Worm (Caenorhabditis elegans) whole organism, late embryonic: ENCODE data around the gene T26E4.18.

Experiments used
- K02D7.2 ChIP-seq: sonication (generic microtip); optimal IDR thresholded peaks from 2 replicates; lab custom pipeline; 2017; ENCODE audit warnings: mild to moderate bottlenecking, missing genetic modification characterization, missing compliant biosample characterization
- Y22D7AL.16 ChIP-seq: sonication (generic microtip); optimal IDR thresholded peaks from 2 replicates; lab custom pipeline; 2016; ENCODE audit warnings: missing genetic modification characterization, missing compliant biosample characterization
- ceh-18 ChIP-seq: sonication (generic microtip); optimal IDR thresholded peaks from 2 replicates; lab custom pipeline; 2016; ENCODE audit warnings: missing genetic modification characterization, missing compliant biosample characterization
- ceh-19 ChIP-seq: fragments of 200-800 bp; sonication (Bioruptor generic); optimal IDR thresholded peaks from 2 replicates; lab custom pipeline; 2018; ENCODE audit warnings: mild to moderate bottlenecking, missing genetic modification characterization, missing compliant biosample characterization
- ceh-24 ChIP-seq: sonication (generic microtip); optimal IDR thresholded peaks from 2 replicates; lab custom pipeline; 2016; ENCODE audit warnings: mild to moderate bottlenecking, missing genetic modification characterization, missing compliant biosample characterization
- ceh-30 ChIP-seq: fragments of 150-350 bp; optimal IDR thresholded peaks from 2 replicates; lab custom pipeline; 2014; ENCODE audit warnings: missing biosample characterization, missing genetic modification characterization
- ceh-34 ChIP-seq: sonication (generic microtip); optimal IDR thresholded peaks from 2 replicates; lab custom pipeline; 2016; ENCODE audit warnings: mild to moderate bottlenecking, missing genetic modification characterization, missing compliant biosample characterization
- ceh-45 ChIP-seq: fragments of 200-800 bp; sonication (Bioruptor generic); IDR thresholded peaks from 2 replicates; pipeline ENCODE4 v1.3.6; 2022; ENCODE audit warnings: missing genetic modification reagents, missing genetic modification characterization, missing compliant biosample characterization
- ceh-9 ChIP-seq: sonication (generic microtip); optimal IDR thresholded peaks from 2 replicates; lab custom pipeline; 2016; ENCODE audit warnings: mild to moderate bottlenecking, missing genetic modification characterization, inconsistent platforms, missing compliant biosample characterization
- che-1 ChIP-seq: sonication (generic microtip); optimal IDR thresholded peaks from 2 replicates; lab custom pipeline; 2016; ENCODE audit warnings: mild to moderate bottlenecking, missing genetic modification characterization, missing compliant biosample characterization
- dve-1 ChIP-seq: sonication (generic microtip); optimal IDR thresholded peaks from 2 replicates; lab custom pipeline; 2017; ENCODE audit warnings: antibody characterized with exemption, mild to moderate bottlenecking, missing genetic modification characterization, missing compliant biosample characterization
- elt-2 ChIP-seq: sonication (generic microtip); optimal IDR thresholded peaks from 2 replicates; lab custom pipeline; 2016; ENCODE audit warnings: missing genetic modification reagents, missing genetic modification characterization, missing compliant biosample characterization
- ets-4 ChIP-seq: sonication (generic microtip); optimal IDR thresholded peaks from 2 replicates; lab custom pipeline; 2016; ENCODE audit warnings: missing genetic modification characterization, missing compliant biosample characterization
- eyg-1 ChIP-seq: sonication (generic microtip); optimal IDR thresholded peaks from 2 replicates; lab custom pipeline; 2016; ENCODE audit warnings: missing genotype, missing genetic modification characterization, missing compliant biosample characterization
- fax-1 ChIP-seq: sonication (generic microtip); optimal IDR thresholded peaks from 2 replicates; lab custom pipeline; 2016; ENCODE audit warnings: missing genotype, missing genetic modification characterization, missing compliant biosample characterization
- fkh-6 ChIP-seq: sonication (generic microtip); optimal IDR thresholded peaks from 2 replicates; lab custom pipeline; 2016; ENCODE audit warnings: missing genetic modification characterization, missing compliant biosample characterization
- gmeb-2 ChIP-seq: sonication (generic microtip); optimal IDR thresholded peaks from 2 replicates; lab custom pipeline; 2016; ENCODE audit warnings: missing genetic modification characterization, inconsistent platforms, missing compliant biosample characterization
- hlh-30 ChIP-seq: sonication (generic microtip); optimal IDR thresholded peaks from 2 replicates; lab custom pipeline; 2017; ENCODE audit warnings: antibody characterized with exemption, missing genetic modification characterization, missing compliant biosample characterization; ENCODE audit not compliant: insufficient read depth
- hlh-8 ChIP-seq: sonication (generic microtip); optimal IDR thresholded peaks from 2 replicates; lab custom pipeline; 2016; ENCODE audit warnings: missing genotype, missing genetic modification characterization, missing compliant biosample characterization
- lin-11 ChIP-seq: fragments of 200-800 bp; sonication (Bioruptor generic); optimal IDR thresholded peaks from 2 replicates; lab custom pipeline; 2018; ENCODE audit warnings: mild to moderate bottlenecking, missing genetic modification characterization, missing compliant biosample characterization
- madf-2 ChIP-seq: sonication (generic microtip); optimal IDR thresholded peaks from 2 replicates; lab custom pipeline; 2017; ENCODE audit warnings: missing genetic modification characterization, missing compliant biosample characterization
- mec-3 ChIP-seq: sonication (generic microtip); optimal IDR thresholded peaks from 2 replicates; lab custom pipeline; 2016; ENCODE audit warnings: borderline replicate concordance, missing genetic modification characterization, missing compliant biosample characterization
- nfya-1 ChIP-seq: sonication (generic microtip); optimal IDR thresholded peaks from 2 replicates; lab custom pipeline; 2017; ENCODE audit warnings: missing genetic modification characterization, mild to moderate bottlenecking, missing compliant biosample characterization, antibody characterized with exemption, moderate library complexity
- nhr-11 ChIP-seq: fragments of 150-350 bp; optimal IDR thresholded peaks from 2 replicates; lab custom pipeline; 2014; ENCODE audit warnings: missing biosample characterization, missing genetic modification characterization
- odd-2 ChIP-seq: sonication (generic microtip); optimal IDR thresholded peaks from 2 replicates; lab custom pipeline; 2017; ENCODE audit warnings: antibody characterized with exemption, mild to moderate bottlenecking, missing genetic modification characterization, missing compliant biosample characterization
- pag-3 ChIP-seq: sonication (generic microtip); optimal IDR thresholded peaks from 2 replicates; lab custom pipeline; 2016; ENCODE audit warnings: missing compliant biosample characterization, missing genetic modification characterization, borderline replicate concordance
- pat-9 ChIP-seq: fragments of 200-800 bp; sonication (Bioruptor generic); optimal IDR thresholded peaks from 2 replicates; lab custom pipeline; 2018; ENCODE audit warnings: mild to moderate bottlenecking, missing genetic modification characterization, moderate library complexity, missing compliant biosample characterization
- pha-4 ChIP-seq: fragments of 150-350 bp; optimal IDR thresholded peaks from 2 replicates; lab custom pipeline; 2018; ENCODE audit warnings: missing biosample characterization, missing genetic modification reagents, missing genetic modification characterization
- pros-1 ChIP-seq: fragments of 150-350 bp; optimal IDR thresholded peaks from 2 replicates; lab custom pipeline; 2014; ENCODE audit warnings: missing biosample characterization, missing genetic modification reagents, missing genetic modification characterization
- tbx-2 ChIP-seq: sonication (generic microtip); optimal IDR thresholded peaks from 2 replicates; lab custom pipeline; 2016; ENCODE audit warnings: missing genetic modification characterization, missing compliant biosample characterization
- ttx-3 ChIP-seq: sonication (generic microtip); optimal IDR thresholded peaks from 2 replicates; lab custom pipeline; 2016; ENCODE audit warnings: missing genetic modification reagents, missing genetic modification characterization, missing compliant biosample characterization
- unc-3 ChIP-seq, 2 experiments: fragments of 200-800 bp in 1 of 2; sonication (Bioruptor generic) in 1 of 2; sonication (generic microtip) in 1 of 2; conservative IDR thresholded peaks in 1 of 2; optimal IDR thresholded peaks in 1 of 2; 2 replicates each; pipeline versions ENCODE4 v1.3.6 to Lab custom; 2016 to 2022; ENCODE audit warnings: missing compliant biosample characterization in 2 of 2, missing genetic modification characterization in 2 of 2, missing genetic modification reagents in 1 of 2
- unc-42 ChIP-seq: sonication (generic microtip); optimal IDR thresholded peaks from 2 replicates; lab custom pipeline; 2016; ENCODE audit warnings: missing genotype, missing genetic modification characterization, missing compliant biosample characterization
- unc-55 ChIP-seq: sonication (generic microtip); optimal IDR thresholded peaks from 2 replicates; lab custom pipeline; 2017; ENCODE audit warnings: missing biosample characterization, missing genetic modification reagents, missing genetic modification characterization
- unc-86 ChIP-seq: sonication (generic microtip); optimal IDR thresholded peaks from 2 replicates; lab custom pipeline; 2016; ENCODE audit warnings: missing genetic modification characterization, missing compliant biosample characterization
- ztf-16 ChIP-seq: sonication (generic microtip); optimal IDR thresholded peaks from 2 replicates; lab custom pipeline; 2017; ENCODE audit warnings: missing genetic modification characterization, missing compliant biosample characterization

The T26E4.18 gene

ce11 chrV:15773141-15773540, 30.5 kb downstream of the T26E4.18 start, which contains the start of gene nhr-60:
Gene nhr-60 (minus strand): TSS chrV:15773241.
- no peak for TF ChIP-seq madf-2
- TF ChIP-seq ceh-34 = no peak
- no peak for TF ChIP-seq che-1
- TF ChIP-seq fkh-6 (tag; lab: Kevin White, UChicago) = no peak
- no peak for TF ChIP-seq odd-2 (tag; lab: Kevin White, UChicago)
- TF ChIP-seq gmeb-2 (tag; lab: Kevin White, UChicago) = no peak
- TF ChIP-seq, all 69 proteins: peak for 0

- TF ChIP-seq Y22D7AL.16 (tag; lab: Kevin White, UChicago) = no peak
- TF ChIP-seq fax-1 (tag; lab: Kevin White, UChicago) = no peak
- no peak for TF ChIP-seq unc-86 (tag; lab: Kevin White, UChicago)
- no peak for TF ChIP-seq ceh-24
These were observed 34.6 kb downstream of the T26E4.18 start, which contains the start of gene F57A10.4 for ce11 chrV:15769072-15769471. Gene F57A10.4 (plus strand): TSS chrV:15769438.

- 0 out of 2 replicates have a peak, but pooled peaks have one; percentile 37 for TF ChIP-seq ceh-45
These were observed 36.3 kb downstream of the T26E4.18 start for ce11 chrV:15767385-15767784.

- TF ChIP-seq nhr-11 (tag; lab: Kevin White, UChicago) (no peak), odd-2 (tag; lab: Kevin White, UChicago) (no peak), dve-1 (peak; percentile 52), ceh-30 (peak; percentile 84), hlh-8 (no peak), che-1 (no peak), pat-9 (tag; lab: Kevin White, UChicago) (peak; percentile 14), pha-4 (tag; lab: Kevin White, UChicago) (no peak), unc-55 (GFP tag; lab: Kevin White, UChicago) (peak; percentile 39), unc-86 (tag; lab: Kevin White, UChicago) (peak; percentile 46), ceh-19 (GFP tag; lab: Kevin White, UChicago) (no peak), unc-3 (GFP tag; conservative IDR thresholded peaks at IDR 0.05; lab: Robert Waterston, UW) (no peak), unc-3 (tag; optimal IDR thresholded peaks at IDR 0.05; lab: Kevin White, UChicago) (peak; percentile 13), nfya-1 (peak; percentile 77), gmeb-2 (tag; lab: Kevin White, UChicago) (peak; percentile 8), eyg-1 (tag; lab: Kevin White, UChicago) (no peak), ceh-45 (no peak), ztf-16 (peak; percentile 10), K02D7.2 (tag; lab: Kevin White, UChicago) (no peak), ceh-18 (tag; lab: Kevin White, UChicago) (peak; percentile 32), ttx-3 (tag; lab: Kevin White, UChicago) (peak; percentile 2), pag-3 (tag; lab: Kevin White, UChicago) (no peak), elt-2 (peak; percentile 54), tbx-2 (tag; lab: Kevin White, UChicago) (no peak), lin-11 (tag; lab: Kevin White, UChicago) (peak; percentile 10), mec-3 (no peak), unc-42 (tag; lab: Kevin White, UChicago) (peak; percentile 76), ets-4 (tag; lab: Kevin White, UChicago) (peak; percentile 1), ceh-34 (peak; percentile 4), fax-1 (tag; lab: Kevin White, UChicago) (no peak), pros-1 (no peak), ceh-9 (tag; lab: Kevin White, UChicago) (no peak), hlh-30 (tag; lab: Kevin White, UChicago) (peak; percentile 7)
- TF ChIP-seq, all 69 proteins: peak for 17
These were observed 37.5 kb downstream of the T26E4.18 start, which contains the start of the genes haf-3 and F57A10.2 for ce11 chrV:15766122-15766594. Gene haf-3 (minus strand): TSS chrV:15766172. Gene F57A10.2 (plus strand): TSS chrV:15766575.
